Worm (Caenorhabditis elegans) whole organism, L4/young adult: ENCODE data around the gene metl-13.

Experiments used
- W03F9.2 ChIP-seq: fragments of 150-350 bp; optimal IDR thresholded peaks from 2 replicates; lab custom pipeline; 2014; ENCODE audit warnings: missing biosample characterization, missing genetic modification characterization
- dao-5 ChIP-seq: sonication (generic microtip); optimal IDR thresholded peaks from 2 replicates; lab custom pipeline; 2016; ENCODE audit warnings: missing genotype, missing genetic modification characterization, moderate library complexity, missing compliant biosample characterization
- him-1 ChIP-seq: sonication (generic microtip); optimal IDR thresholded peaks from 2 replicates; lab custom pipeline; 2016; ENCODE audit warnings: missing genotype, missing genetic modification reagents, missing genetic modification characterization, missing compliant biosample characterization

DNA sequence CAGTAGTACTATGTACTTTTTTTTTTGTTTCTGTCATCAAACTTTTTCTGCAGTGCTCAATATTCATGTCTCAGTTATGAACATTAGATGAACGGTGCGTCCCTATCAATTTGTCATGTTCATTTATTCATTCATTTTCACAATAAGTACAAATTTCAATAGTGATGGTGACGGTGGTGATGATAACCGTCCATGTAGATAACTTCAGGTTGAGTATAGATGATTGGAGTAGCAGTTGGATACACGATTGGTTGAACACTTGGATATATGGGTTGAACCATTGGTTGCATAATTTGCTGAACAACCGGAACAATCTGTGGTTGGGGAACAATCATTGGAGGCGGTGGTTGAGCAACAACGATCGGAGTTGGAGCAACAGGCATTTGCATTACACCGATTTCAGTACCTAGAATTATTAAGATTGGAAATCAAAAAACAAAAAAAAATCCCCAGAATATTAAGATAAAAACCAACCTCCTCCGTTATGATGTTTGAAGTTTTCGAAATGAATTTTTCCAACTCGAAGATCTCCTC is 46.7 kb upstream of the metl-13 start:
- TF ChIP-seq him-1 (no peak), dao-5 (no peak), W03F9.2 (no peak)
